Fruit fly (Drosophila melanogaster): ENCODE data around the gene IntS14.

DNA sequence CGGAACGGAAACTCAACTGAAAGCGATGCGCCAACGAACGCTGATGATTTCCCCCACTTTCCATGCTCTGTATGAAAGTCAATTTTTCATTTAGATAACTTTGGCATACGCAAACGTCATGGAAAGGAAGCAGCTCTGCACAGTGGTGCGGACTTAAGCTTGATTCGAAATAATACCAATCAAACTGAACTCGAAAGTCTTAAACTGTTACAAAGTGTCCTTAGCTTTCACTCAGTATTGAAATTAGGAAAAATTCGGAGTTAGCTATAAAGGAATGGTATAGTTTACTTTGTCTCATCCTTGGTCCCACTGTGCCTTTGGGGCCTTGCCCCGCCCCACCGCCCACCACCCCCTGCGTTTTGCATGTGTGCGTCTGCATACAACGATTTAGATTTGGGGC lies 43.2 kb downstream of the IntS14 start:
- TF ChIP-seq Pif1B (GFP tag; optimal IDR thresholded peaks at IDR 0.05): no peak
- no peak for TF ChIP-seq D1 (tag; optimal IDR thresholded peaks at IDR 0.05)
- no peak for TF ChIP-seq CG32121 (GFP tag; IDR thresholded peaks at IDR 0.05)
